Worm (Caenorhabditis elegans): ENCODE results near the gene nhr-286.

DNA sequence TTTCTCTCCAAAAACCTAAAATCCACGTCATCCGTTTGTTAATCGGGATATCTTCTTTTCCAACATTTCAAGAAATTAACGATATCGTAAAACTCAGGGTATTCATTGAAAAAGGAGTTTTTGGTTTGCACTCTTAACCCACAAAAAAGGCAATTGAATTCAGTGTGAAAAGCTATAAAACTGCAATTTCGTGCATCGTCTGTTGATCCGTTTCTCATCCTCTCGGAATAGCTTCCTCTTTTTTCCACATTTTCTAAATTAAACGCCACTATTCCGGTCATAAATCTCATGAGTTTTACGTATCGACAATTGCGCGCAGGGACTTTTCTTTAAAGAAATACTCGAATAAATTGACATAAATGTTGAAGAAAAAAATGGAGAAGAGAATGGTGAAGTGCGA is 20.8 kb upstream of the nhr-286 start:
- no peak for TF ChIP-seq unc-62 (GFP tag; optimal IDR thresholded peaks at IDR 0.05)
- no peak for TF ChIP-seq crh-2 (tag; optimal IDR thresholded peaks at IDR 0.05)
- TF ChIP-seq nhr-12 (tag; optimal IDR thresholded peaks at IDR 0.05) = no peak
- no peak for TF ChIP-seq ama-1 (optimal IDR thresholded peaks at IDR 0.05)
- TF ChIP-seq lin-13 (GFP tag; optimal IDR thresholded peaks at IDR 0.05) = no peak
- TF ChIP-seq elt-3 (tag; optimal IDR thresholded peaks at IDR 0.05) = no peak
- TF ChIP-seq Y55F3AM.14 (GFP tag; optimal IDR thresholded peaks at IDR 0.05) = no peak

Data from whole organism, L2 larva.